Worm (Caenorhabditis elegans): Measurements from ENCODE around the gene cdc-48.2.

DNA sequence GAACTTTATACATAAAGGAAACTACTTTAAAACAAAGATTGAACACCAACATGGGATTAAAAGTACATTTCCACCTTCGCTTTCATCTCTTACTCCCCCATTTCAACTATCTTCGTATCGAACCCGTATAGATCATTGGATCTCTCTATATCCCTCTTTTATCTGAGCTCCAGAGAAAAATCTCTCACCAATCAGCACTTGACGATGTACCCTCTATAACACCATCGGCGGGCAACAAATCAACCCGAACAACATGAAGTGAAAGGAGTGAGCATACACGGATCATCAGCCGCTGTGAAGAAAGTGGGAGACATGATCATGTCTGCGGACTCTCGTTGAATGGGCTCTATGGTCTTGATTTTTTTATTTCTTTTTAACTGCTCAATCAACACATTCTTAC is 20.9 kb upstream of the cdc-48.2 start:
- TF ChIP-seq F37D6.2 (tag; optimal IDR thresholded peaks at IDR 0.05) (no peak), nhr-25 (tag; optimal IDR thresholded peaks at IDR 0.05; ENCODE audit: borderline replicate concordance, insufficient read depth) (no peak), nhr-237 (tag; optimal IDR thresholded peaks at IDR 0.05) (no peak), skn-1 (tag; optimal IDR thresholded peaks at IDR 0.05) (no peak), ceh-32 (tag; optimal IDR thresholded peaks at IDR 0.05; ENCODE audit: poor library complexity) (no peak), php-3 (GFP tag; IDR thresholded peaks at IDR 0.05) (no peak), ceh-82 (tag; optimal IDR thresholded peaks at IDR 0.05) (no peak), egl-27 (tag; optimal IDR thresholded peaks at IDR 0.05) (no peak), ces-1 (GFP tag; optimal IDR thresholded peaks at IDR 0.05) (no peak), Y5F2A.4 (GFP tag; optimal IDR thresholded peaks at IDR 0.05) (no peak)
